Worm (Caenorhabditis elegans) whole organism, L3 larva: ENCODE data around the gene C30B5.6.
A peak's percentile ranks its signal among the peaks of the same experiment; 100 is the strongest.

Experiments
- R02D3.7 ChIP-seq: fragments of 150-350 bp; optimal IDR thresholded peaks from 2 replicates; lab custom pipeline; 2014; ENCODE audit warnings: missing biosample characterization, missing genetic modification characterization
- ZK546.5 ChIP-seq: sonication (generic microtip); optimal IDR thresholded peaks from 2 replicates; lab custom pipeline; 2017; ENCODE audit warnings: missing biosample characterization, missing genetic modification characterization
- aly-2 ChIP-seq: fragments of 150-350 bp; optimal IDR thresholded peaks from 2 replicates; lab custom pipeline; 2014; ENCODE audit warnings: missing biosample characterization, missing genetic modification characterization
- ceh-16 ChIP-seq: sonication (generic microtip); optimal IDR thresholded peaks from 2 replicates; lab custom pipeline; 2017; ENCODE audit warnings: missing biosample characterization, missing genetic modification characterization
- ceh-28 ChIP-seq: fragments of 150-350 bp; optimal IDR thresholded peaks from 2 replicates; lab custom pipeline; 2014; ENCODE audit warnings: missing biosample characterization, missing genetic modification reagents, missing genetic modification characterization
- ceh-82 ChIP-seq: fragments of 150-350 bp; optimal IDR thresholded peaks from 2 replicates; lab custom pipeline; 2014; ENCODE audit warnings: missing biosample characterization, missing genetic modification characterization
- ceh-9 ChIP-seq: sonication (generic microtip); optimal IDR thresholded peaks from 2 replicates; lab custom pipeline; 2018; ENCODE audit warnings: missing biosample characterization, missing genetic modification characterization
- daf-12 ChIP-seq: fragments of 150-350 bp; optimal IDR thresholded peaks from 2 replicates; lab custom pipeline; 2014; ENCODE audit warnings: missing biosample characterization, missing genetic modification reagents, missing genetic modification characterization
- elt-1 ChIP-seq: fragments of 150-350 bp; optimal IDR thresholded peaks from 2 replicates; lab custom pipeline; 2014; ENCODE audit warnings: missing biosample characterization, missing genetic modification characterization
- elt-2 ChIP-seq: sonication (generic microtip); optimal IDR thresholded peaks from 2 replicates; lab custom pipeline; 2016; ENCODE audit warnings: missing genetic modification reagents, mild to moderate bottlenecking, missing genetic modification characterization, missing compliant biosample characterization
- elt-3 ChIP-seq, 3 experiments: fragments of 150-350 bp in 1 of 3; sonication (generic microtip) in 2 of 3; optimal IDR thresholded peaks; 2 replicates in 2 of 3; 4 replicates in 1 of 3; lab custom pipeline; 2014 to 2017; ENCODE audit warnings: missing biosample characterization in 3 of 3, missing genetic modification characterization in 3 of 3
- eor-1 ChIP-seq, 2 experiments: fragments of 150-350 bp; optimal IDR thresholded peaks; 2 replicates each; lab custom pipeline; 2014 to 2018; ENCODE audit warnings: missing biosample characterization in 2 of 2, missing genetic modification characterization in 2 of 2
- fkh-10 ChIP-seq: sonication (generic microtip); optimal IDR thresholded peaks from 2 replicates; lab custom pipeline; 2017; ENCODE audit warnings: missing biosample characterization, missing genetic modification reagents, missing genetic modification characterization
- fkh-2 ChIP-seq: fragments of 150-350 bp; optimal IDR thresholded peaks from 2 replicates; lab custom pipeline; 2014; ENCODE audit warnings: missing biosample characterization, missing genetic modification reagents, missing genetic modification characterization
- fos-1 ChIP-seq: fragments of 150-350 bp; optimal IDR thresholded peaks from 2 replicates; lab custom pipeline; 2014; ENCODE audit warnings: missing biosample characterization, missing genetic modification characterization
- jun-1 ChIP-seq: fragments of 150-350 bp; optimal IDR thresholded peaks from 2 replicates; lab custom pipeline; 2014; ENCODE audit warnings: missing biosample characterization, missing genetic modification reagents, missing genetic modification characterization
- lin-15B ChIP-seq: fragments of 150-350 bp; optimal IDR thresholded peaks from 2 replicates; lab custom pipeline; 2014; ENCODE audit warnings: missing biosample characterization, missing genetic modification characterization
- lin-39 ChIP-seq: fragments of 150-350 bp; optimal IDR thresholded peaks from 2 replicates; lab custom pipeline; 2018; ENCODE audit warnings: missing biosample characterization, missing genetic modification reagents, missing genetic modification characterization
- lsy-12 ChIP-seq: sonication (generic microtip); optimal IDR thresholded peaks from 2 replicates; lab custom pipeline; 2016; ENCODE audit warnings: mild to moderate bottlenecking, missing genetic modification characterization, missing compliant biosample characterization
- mdl-1 ChIP-seq: fragments of 150-350 bp; optimal IDR thresholded peaks from 2 replicates; lab custom pipeline; 2014; ENCODE audit warnings: missing biosample characterization, missing genetic modification characterization
- mml-1 ChIP-seq: fragments of 150-350 bp; sonication (generic microtip); optimal IDR thresholded peaks from 3 replicates; lab custom pipeline; 2014; ENCODE audit warnings: missing biosample characterization, missing genetic modification characterization
- nfya-1 ChIP-seq: sonication (generic microtip); optimal IDR thresholded peaks from 2 replicates; lab custom pipeline; 2017; ENCODE audit warnings: missing genetic modification characterization, mild to moderate bottlenecking, missing compliant biosample characterization, antibody characterized with exemption, moderate library complexity; ENCODE audit not compliant: insufficient read depth
- nhr-11 ChIP-seq: fragments of 150-350 bp; optimal IDR thresholded peaks from 2 replicates; lab custom pipeline; 2014; ENCODE audit warnings: missing biosample characterization, missing genetic modification characterization
- nhr-12 ChIP-seq: fragments of 150-350 bp; optimal IDR thresholded peaks from 2 replicates; lab custom pipeline; 2014; ENCODE audit warnings: missing biosample characterization, missing genetic modification characterization
- nhr-23 ChIP-seq: fragments of 150-350 bp; optimal IDR thresholded peaks from 2 replicates; lab custom pipeline; 2014; ENCODE audit warnings: missing biosample characterization, missing genetic modification reagents, missing genetic modification characterization
- nhr-237 ChIP-seq: fragments of 150-350 bp; optimal IDR thresholded peaks from 2 replicates; lab custom pipeline; 2014; ENCODE audit warnings: missing biosample characterization, missing genetic modification characterization
- nhr-25 ChIP-seq: sonication (generic microtip); optimal IDR thresholded peaks from 2 replicates; lab custom pipeline; 2017; ENCODE audit warnings: missing biosample characterization, missing genetic modification characterization
- nhr-28 ChIP-seq: fragments of 150-350 bp; optimal IDR thresholded peaks from 2 replicates; lab custom pipeline; 2014; ENCODE audit warnings: missing biosample characterization, missing genetic modification characterization
- nhr-43 ChIP-seq: sonication (generic microtip); optimal IDR thresholded peaks from 2 replicates; lab custom pipeline; 2016; ENCODE audit warnings: mild to moderate bottlenecking, missing genetic modification characterization, missing compliant biosample characterization; ENCODE audit not compliant: poor library complexity, severe bottlenecking
- nhr-67 ChIP-seq: fragments of 150-350 bp; optimal IDR thresholded peaks from 2 replicates; lab custom pipeline; 2014; ENCODE audit warnings: missing biosample characterization, missing genetic modification characterization
- nhr-77 ChIP-seq: fragments of 150-350 bp; optimal IDR thresholded peaks from 2 replicates; lab custom pipeline; 2014; ENCODE audit warnings: missing biosample characterization, missing genetic modification characterization
- pha-4 ChIP-seq: fragments of 150-350 bp; optimal IDR thresholded peaks from 2 replicates; lab custom pipeline; 2014; ENCODE audit warnings: missing biosample characterization, missing genetic modification reagents, missing genetic modification characterization
- pqm-1 ChIP-seq: fragments of 150-350 bp; optimal IDR thresholded peaks from 2 replicates; lab custom pipeline; 2017; ENCODE audit warnings: missing biosample characterization, missing genetic modification characterization, inconsistent platforms
- sea-2 ChIP-seq: fragments of 150-350 bp; sonication (generic microtip); optimal IDR thresholded peaks from 4 replicates; lab custom pipeline; 2014; ENCODE audit warnings: missing biosample characterization, missing genetic modification reagents, missing genetic modification characterization
- skn-1 ChIP-seq: fragments of 150-350 bp; optimal IDR thresholded peaks from 2 replicates; lab custom pipeline; 2014; ENCODE audit warnings: missing biosample characterization, missing genetic modification characterization
- snpc-4 ChIP-seq: fragments of 150-350 bp; optimal IDR thresholded peaks from 2 replicates; lab custom pipeline; 2014; ENCODE audit warnings: missing biosample characterization, missing genetic modification characterization
- tbx-2 ChIP-seq: sonication (generic microtip); optimal IDR thresholded peaks from 2 replicates; lab custom pipeline; 2016; ENCODE audit warnings: mild to moderate bottlenecking, missing genetic modification characterization, missing compliant biosample characterization
- unc-39 ChIP-seq: sonication (generic microtip); optimal IDR thresholded peaks from 4 replicates; lab custom pipeline; 2017; ENCODE audit warnings: missing biosample characterization, missing genetic modification characterization
- unc-62 ChIP-seq: fragments of 150-350 bp; sonication (generic microtip); optimal IDR thresholded peaks from 4 replicates; lab custom pipeline; 2014; ENCODE audit warnings: missing biosample characterization, missing genetic modification reagents, missing genetic modification characterization
- ztf-11 ChIP-seq: fragments of 150-350 bp; optimal IDR thresholded peaks from 2 replicates; lab custom pipeline; 2014; ENCODE audit warnings: missing biosample characterization, missing genetic modification characterization
- ztf-4 ChIP-seq: fragments of 150-350 bp; optimal IDR thresholded peaks from 2 replicates; lab custom pipeline; 2014; ENCODE audit warnings: missing biosample characterization, missing genetic modification characterization

Gene C30B5.6

DNA sequence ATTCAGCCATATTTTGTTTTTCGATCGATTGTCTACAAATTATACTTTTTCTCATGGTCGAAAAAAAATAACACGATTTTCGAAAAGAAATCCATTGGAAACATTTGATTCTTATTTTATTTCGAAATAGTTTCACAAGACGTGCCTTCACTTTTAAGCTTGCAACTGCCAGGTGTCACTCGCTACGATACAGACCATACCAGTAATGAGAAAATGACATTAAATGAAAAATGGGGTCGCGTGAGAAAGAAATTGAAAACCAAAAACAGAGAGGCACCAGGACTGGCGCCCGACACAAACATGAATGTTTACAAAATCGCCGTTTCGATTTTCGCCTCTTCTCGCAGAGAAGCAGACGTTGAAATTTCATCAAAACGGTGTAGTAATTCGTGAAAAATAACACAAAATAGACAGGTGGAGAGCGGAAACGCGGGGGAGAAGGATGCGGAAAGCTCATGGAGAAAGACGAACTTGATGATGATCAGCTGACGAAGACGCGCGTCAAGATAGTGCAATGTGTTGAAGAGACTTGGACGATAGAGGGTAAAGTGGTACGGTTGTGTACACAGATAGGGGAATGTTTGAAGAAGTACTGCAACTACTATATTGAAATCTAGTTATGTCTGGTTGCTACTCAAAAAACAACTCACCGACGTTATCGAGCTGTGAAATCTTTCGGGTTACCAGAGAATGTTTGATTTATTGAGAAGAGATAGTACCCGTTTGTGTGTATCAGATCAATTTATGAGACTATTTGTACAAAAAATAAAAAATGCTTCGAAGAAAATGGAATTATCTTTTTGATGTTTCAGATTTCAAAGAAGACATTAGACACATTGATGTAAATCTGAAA, 13.9 kb upstream of the C30B5.6 start:
- no peak for TF ChIP-seq fkh-2 (tag; lab: Kevin White, UChicago)
- no peak for TF ChIP-seq nhr-237 (tag; lab: Kevin White, UChicago)
- TF ChIP-seq unc-62, result no peak
- TF ChIP-seq elt-1, result peak; percentile 81
- peak; percentile 87 for TF ChIP-seq pha-4 (tag; lab: Kevin White, UChicago)
- no peak for TF ChIP-seq ceh-16 (tag; lab: Kevin White, UChicago)
- TF ChIP-seq unc-39, result no peak
- no peak for TF ChIP-seq aly-2 (tag; lab: Kevin White, UChicago)
- TF ChIP-seq pqm-1 (tag; lab: Kevin White, UChicago), result no peak
- TF ChIP-seq ztf-4 (tag; lab: Kevin White, UChicago), result no peak
- TF ChIP-seq elt-3 (tag; optimal IDR thresholded peaks at IDR 0.05; lab: Kevin White, UChicago), result no peak
- no peak for TF ChIP-seq lsy-12 (tag; lab: Kevin White, UChicago)
- no peak for TF ChIP-seq nfya-1 (tag; lab: Kevin White, UChicago)
- no peak for TF ChIP-seq mdl-1 (tag; lab: Kevin White, UChicago)
- no peak for TF ChIP-seq nhr-25
- no peak for TF ChIP-seq nhr-11 (tag; lab: Kevin White, UChicago)

DNA sequence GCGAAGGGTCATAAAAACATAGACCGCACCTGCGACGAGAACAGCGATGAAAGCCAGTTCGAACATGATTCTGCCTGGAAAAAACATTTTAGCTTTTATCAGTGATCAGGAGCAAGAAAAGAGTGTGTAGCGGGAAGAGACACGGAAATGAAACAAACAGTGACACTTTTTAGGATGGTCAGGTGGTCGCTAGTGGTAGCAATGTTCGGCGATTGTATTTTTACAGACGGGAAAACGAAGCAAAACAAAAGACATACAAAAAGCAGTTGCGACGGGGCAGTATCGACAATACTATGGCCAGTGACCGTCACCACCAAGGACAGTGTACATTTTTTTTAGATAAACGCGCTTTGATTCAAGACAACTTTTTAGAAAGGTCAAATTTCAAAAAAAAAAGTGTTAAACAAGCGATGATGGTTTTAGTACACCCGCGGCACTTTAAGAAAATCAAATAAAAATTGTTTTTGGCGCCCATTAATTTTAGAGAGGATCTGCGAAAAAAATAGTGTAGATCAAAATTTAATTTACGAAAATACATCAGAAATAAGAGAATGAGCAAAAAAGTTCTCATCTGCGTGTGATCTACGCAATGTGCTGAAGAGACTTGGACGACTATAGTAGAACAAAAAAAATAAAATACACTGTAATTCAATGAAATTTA, 13.1 kb upstream of the C30B5.6 start, which contains the start of gene T24H7.9:
T24H7.9 (minus strand) TSS at position 74 of the 661 bp plus-strand sequence.
- TF ChIP-seq sea-2 (GFP tag; lab: Kevin White, UChicago), result no peak
- TF ChIP-seq pha-4 (tag; lab: Kevin White, UChicago), result peak; percentile 68
- TF ChIP-seq nhr-25, result peak; percentile 30
- peak; percentile 47 for TF ChIP-seq elt-2 (tag; lab: Kevin White, UChicago)

DNA sequence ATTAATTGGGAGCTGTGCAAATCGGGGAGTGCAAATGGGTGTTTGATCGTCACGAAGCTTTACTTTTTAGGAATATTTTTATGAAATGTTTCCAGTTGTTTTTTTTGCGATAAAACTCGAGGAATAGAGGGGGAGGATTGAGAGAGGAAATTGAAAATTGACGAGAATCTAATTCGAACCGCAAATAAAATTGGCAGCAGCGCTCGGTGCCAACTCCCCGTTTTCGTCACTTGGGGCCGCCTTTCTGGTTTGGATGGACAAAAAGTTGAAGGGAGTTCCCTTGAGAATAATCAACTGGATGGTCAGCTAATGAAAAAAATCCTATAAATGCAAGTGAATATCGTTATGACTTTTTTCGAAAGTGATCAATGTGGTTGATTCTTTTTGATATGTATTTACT, 7.7 kb upstream of the C30B5.6 start:
- TF ChIP-seq fos-1 (tag; lab: Kevin White, UChicago), result no peak
- TF ChIP-seq ceh-9, result no peak
- no peak for TF ChIP-seq ztf-11
- no peak for TF ChIP-seq snpc-4 (tag; lab: Kevin White, UChicago)
- TF ChIP-seq ZK546.5 (tag; lab: Kevin White, UChicago), result no peak
- TF ChIP-seq tbx-2 (tag; lab: Kevin White, UChicago), result no peak
- no peak for TF ChIP-seq nhr-12 (tag; lab: Kevin White, UChicago)
- no peak for TF ChIP-seq elt-2 (tag; lab: Kevin White, UChicago)
- no peak for TF ChIP-seq sea-2 (GFP tag; lab: Kevin White, UChicago)
- TF ChIP-seq unc-62, result no peak
- TF ChIP-seq jun-1 (tag; lab: Kevin White, UChicago), result no peak
- TF ChIP-seq R02D3.7 (tag; lab: Kevin White, UChicago), result no peak
- no peak for TF ChIP-seq nhr-43
- TF ChIP-seq pha-4 (tag; lab: Kevin White, UChicago), result no peak
- TF ChIP-seq eor-1 (tag; optimal IDR thresholded peaks at IDR 0.05; lab: Kevin White, UChicago), result no peak
- TF ChIP-seq ceh-82 (tag; lab: Kevin White, UChicago), result no peak

DNA sequence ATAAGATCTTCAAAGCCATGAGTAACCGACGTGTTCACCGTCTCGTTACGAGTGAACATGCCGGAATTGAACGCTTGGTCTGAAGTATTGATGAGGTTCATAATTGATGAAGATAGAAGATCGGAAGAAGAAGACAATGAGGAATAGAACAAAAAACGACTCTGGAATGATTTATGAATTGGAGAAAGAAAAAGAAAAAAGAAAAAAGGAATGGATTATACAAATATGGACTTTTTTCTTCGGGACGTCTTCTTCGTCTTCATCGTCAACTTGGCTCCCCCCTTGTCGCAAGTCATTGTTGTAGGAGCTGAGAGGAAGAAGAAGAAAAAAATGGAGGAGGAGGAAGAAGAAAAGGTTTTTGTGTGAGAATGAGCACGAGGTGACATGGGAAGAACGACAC, 4.5 kb upstream of the C30B5.6 start, which contains the start of gene srsy-2:
srsy-2 (minus strand) TSS at position 101 of the 400 bp plus-strand sequence.
- no peak for TF ChIP-seq ZK546.5 (tag; lab: Kevin White, UChicago)
- no peak for TF ChIP-seq lin-39 (tag; lab: Kevin White, UChicago)
- TF ChIP-seq skn-1 (tag; lab: Kevin White, UChicago), result no peak
- TF ChIP-seq ceh-9, result no peak
- TF ChIP-seq sea-2 (GFP tag; lab: Kevin White, UChicago), result no peak
- no peak for TF ChIP-seq mml-1 (tag; lab: Kevin White, UChicago)
- TF ChIP-seq nhr-12 (tag; lab: Kevin White, UChicago), result no peak
- no peak for TF ChIP-seq nhr-28 (tag; lab: Kevin White, UChicago)
- no peak for TF ChIP-seq lin-15B (tag; lab: Kevin White, UChicago)
- no peak for TF ChIP-seq nhr-11 (tag; lab: Kevin White, UChicago)
- no peak for TF ChIP-seq jun-1 (tag; lab: Kevin White, UChicago)
- TF ChIP-seq fkh-10 (GFP tag; lab: Kevin White, UChicago), result no peak
- no peak for TF ChIP-seq nhr-77 (tag; lab: Kevin White, UChicago)
- no peak for TF ChIP-seq nhr-23 (tag; lab: Kevin White, UChicago)
- TF ChIP-seq ceh-28 (tag; lab: Kevin White, UChicago), result no peak
- TF ChIP-seq daf-12 (tag; lab: Kevin White, UChicago), result no peak
- no peak for TF ChIP-seq ceh-16 (tag; lab: Kevin White, UChicago)
- TF ChIP-seq nhr-67, result no peak
- no peak for TF ChIP-seq unc-39
